Worm (Caenorhabditis elegans) whole organism, late embryonic: Measurements from ENCODE around the gene tofu-2.

Experiments used
- C08G9.2 ChIP-seq: sonication (generic microtip); optimal IDR thresholded peaks from 2 replicates; lab custom pipeline; 2016; ENCODE audit warnings: mild to moderate bottlenecking, missing genetic modification characterization, moderate library complexity, missing compliant biosample characterization
- F13H6.1 ChIP-seq: sonication (generic microtip); optimal IDR thresholded peaks from 2 replicates; lab custom pipeline; 2016; ENCODE audit warnings: missing genetic modification characterization, missing compliant biosample characterization
- K09A11.1 ChIP-seq: sonication (generic microtip); optimal IDR thresholded peaks from 2 replicates; lab custom pipeline; 2017; ENCODE audit warnings: antibody characterized with exemption, mild to moderate bottlenecking, missing genetic modification characterization, missing compliant biosample characterization; ENCODE audit not compliant: insufficient read depth
- T23F11.4 ChIP-seq: fragments of 200-800 bp; sonication (Bioruptor generic); optimal IDR thresholded peaks from 2 replicates; lab custom pipeline; 2018; ENCODE audit warnings: mild to moderate bottlenecking, missing genetic modification characterization, missing compliant biosample characterization
- ama-1 ChIP-seq: fragments of 150-350 bp; optimal IDR thresholded peaks from 2 replicates; lab custom pipeline; 2014
- ceh-14 ChIP-seq: sonication (generic microtip); optimal IDR thresholded peaks from 2 replicates; lab custom pipeline; 2016; ENCODE audit warnings: missing genotype, missing genetic modification characterization, missing compliant biosample characterization
- ceh-18 ChIP-seq: sonication (generic microtip); optimal IDR thresholded peaks from 2 replicates; lab custom pipeline; 2016; ENCODE audit warnings: missing genetic modification characterization, missing compliant biosample characterization
- ceh-22 ChIP-seq: sonication (generic microtip); optimal IDR thresholded peaks from 2 replicates; lab custom pipeline; 2017; ENCODE audit warnings: missing biosample characterization, missing genetic modification characterization
- ceh-31 ChIP-seq: sonication (generic microtip); optimal IDR thresholded peaks from 2 replicates; lab custom pipeline; 2016; ENCODE audit warnings: missing genetic modification characterization, missing compliant biosample characterization
- ceh-48 ChIP-seq: sonication (generic microtip); optimal IDR thresholded peaks from 2 replicates; lab custom pipeline; 2016; ENCODE audit warnings: missing genetic modification characterization, inconsistent platforms, missing compliant biosample characterization
- ceh-6 ChIP-seq: fragments of 200-800 bp; sonication (Bioruptor generic); optimal IDR thresholded peaks from 2 replicates; lab custom pipeline; 2018; ENCODE audit warnings: mild to moderate bottlenecking, missing genetic modification characterization, missing compliant biosample characterization
- ceh-9 ChIP-seq: sonication (generic microtip); optimal IDR thresholded peaks from 2 replicates; lab custom pipeline; 2016; ENCODE audit warnings: mild to moderate bottlenecking, missing genetic modification characterization, inconsistent platforms, missing compliant biosample characterization
- che-1 ChIP-seq: sonication (generic microtip); optimal IDR thresholded peaks from 2 replicates; lab custom pipeline; 2016; ENCODE audit warnings: mild to moderate bottlenecking, missing genetic modification characterization, missing compliant biosample characterization
- dmd-4 ChIP-seq: sonication (generic microtip); optimal IDR thresholded peaks from 2 replicates; lab custom pipeline; 2016; ENCODE audit warnings: borderline replicate concordance, missing genetic modification characterization, missing compliant biosample characterization
- elt-4 ChIP-seq: sonication (generic microtip); optimal IDR thresholded peaks from 2 replicates; lab custom pipeline; 2016; ENCODE audit warnings: missing genetic modification characterization, missing compliant biosample characterization
- eyg-1 ChIP-seq: sonication (generic microtip); optimal IDR thresholded peaks from 2 replicates; lab custom pipeline; 2016; ENCODE audit warnings: missing genotype, missing genetic modification characterization, missing compliant biosample characterization
- fax-1 ChIP-seq: sonication (generic microtip); optimal IDR thresholded peaks from 2 replicates; lab custom pipeline; 2016; ENCODE audit warnings: missing genotype, missing genetic modification characterization, missing compliant biosample characterization
- fkh-10 ChIP-seq: fragments of 150-350 bp; optimal IDR thresholded peaks from 2 replicates; lab custom pipeline; 2014; ENCODE audit warnings: missing biosample characterization, missing genetic modification reagents, missing genetic modification characterization
- hlh-13 ChIP-seq: fragments of 200-800 bp; sonication (Bioruptor generic); optimal IDR thresholded peaks from 2 replicates; lab custom pipeline; 2018; ENCODE audit warnings: mild to moderate bottlenecking, missing genetic modification characterization, missing compliant biosample characterization
- hlh-8 ChIP-seq: sonication (generic microtip); optimal IDR thresholded peaks from 2 replicates; lab custom pipeline; 2016; ENCODE audit warnings: missing genotype, missing genetic modification characterization, missing compliant biosample characterization
- lin-11 ChIP-seq: fragments of 200-800 bp; sonication (Bioruptor generic); optimal IDR thresholded peaks from 2 replicates; lab custom pipeline; 2018; ENCODE audit warnings: mild to moderate bottlenecking, missing genetic modification characterization, missing compliant biosample characterization
- madf-2 ChIP-seq: sonication (generic microtip); optimal IDR thresholded peaks from 2 replicates; lab custom pipeline; 2017; ENCODE audit warnings: missing genetic modification characterization, missing compliant biosample characterization
- mec-3 ChIP-seq: sonication (generic microtip); optimal IDR thresholded peaks from 2 replicates; lab custom pipeline; 2016; ENCODE audit warnings: borderline replicate concordance, missing genetic modification characterization, missing compliant biosample characterization
- nfya-1 ChIP-seq: sonication (generic microtip); optimal IDR thresholded peaks from 2 replicates; lab custom pipeline; 2017; ENCODE audit warnings: missing genetic modification characterization, mild to moderate bottlenecking, missing compliant biosample characterization, antibody characterized with exemption, moderate library complexity
- nhr-232 ChIP-seq: sonication (generic microtip); optimal IDR thresholded peaks from 2 replicates; lab custom pipeline; 2016; ENCODE audit warnings: missing genetic modification characterization, missing compliant biosample characterization
- npax-4 ChIP-seq: sonication (generic microtip); optimal IDR thresholded peaks from 2 replicates; lab custom pipeline; 2016; ENCODE audit warnings: missing genetic modification characterization, missing compliant biosample characterization
- pax-1 ChIP-seq: fragments of 150-350 bp; optimal IDR thresholded peaks from 2 replicates; lab custom pipeline; 2014; ENCODE audit warnings: missing biosample characterization, missing genetic modification characterization
- ref-2 ChIP-seq: sonication (generic microtip); optimal IDR thresholded peaks from 2 replicates; lab custom pipeline; 2016; ENCODE audit warnings: missing genetic modification characterization, missing compliant biosample characterization
- sdc-2 ChIP-seq: sonication (generic microtip); optimal IDR thresholded peaks from 2 replicates; lab custom pipeline; 2016; ENCODE audit warnings: missing genotype, missing genetic modification characterization, missing compliant biosample characterization
- sox-4 ChIP-seq: sonication (generic microtip); optimal IDR thresholded peaks from 2 replicates; lab custom pipeline; 2017; ENCODE audit warnings: mild to moderate bottlenecking, missing genetic modification characterization, inconsistent platforms, missing compliant biosample characterization
- tbx-7 ChIP-seq: sonication (generic microtip); optimal IDR thresholded peaks from 2 replicates; lab custom pipeline; 2016; ENCODE audit warnings: missing genotype, missing genetic modification characterization, missing compliant biosample characterization
- unc-3 ChIP-seq, 2 experiments: fragments of 200-800 bp in 1 of 2; sonication (Bioruptor generic) in 1 of 2; sonication (generic microtip) in 1 of 2; conservative IDR thresholded peaks in 1 of 2; optimal IDR thresholded peaks in 1 of 2; 2 replicates each; pipeline versions ENCODE4 v1.3.6 to Lab custom; 2016 to 2022; ENCODE audit warnings: missing compliant biosample characterization in 2 of 2, missing genetic modification characterization in 2 of 2, missing genetic modification reagents in 1 of 2
- unc-42 ChIP-seq: sonication (generic microtip); optimal IDR thresholded peaks from 2 replicates; lab custom pipeline; 2016; ENCODE audit warnings: missing genotype, missing genetic modification characterization, missing compliant biosample characterization
- ztf-16 ChIP-seq: sonication (generic microtip); optimal IDR thresholded peaks from 2 replicates; lab custom pipeline; 2017; ENCODE audit warnings: missing genetic modification characterization, missing compliant biosample characterization

tofu-2 gene

DNA sequence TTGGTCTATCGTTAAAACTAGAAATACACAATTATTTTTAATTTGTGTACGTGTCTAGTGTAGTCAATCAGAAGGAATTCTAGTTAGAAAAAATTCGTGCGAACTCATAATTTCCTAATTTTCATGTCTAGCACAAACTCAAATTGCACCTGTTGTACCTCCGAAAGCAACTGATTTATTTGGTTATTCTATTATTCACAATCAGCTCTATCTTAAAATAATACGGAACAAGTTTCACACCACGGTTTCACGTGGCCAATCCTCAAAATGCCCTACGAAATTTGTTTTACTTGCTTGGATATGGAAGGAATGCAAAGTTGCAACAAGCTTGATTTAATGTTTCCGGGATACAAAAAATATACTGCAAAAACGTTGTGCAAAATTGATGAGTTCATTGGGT, 38.4 kb downstream of the tofu-2 start, which contains the start of gene srw-127:
Gene srw-127 (plus strand): TSS at position 301 of the 400 bp plus-strand sequence.
- TF ChIP-seq sdc-2 (tag; lab: Kevin White, UChicago) = no peak
- no peak for TF ChIP-seq T23F11.4 (GFP tag; lab: Kevin White, UChicago)
- no peak for TF ChIP-seq eyg-1
- no peak for TF ChIP-seq mec-3 (tag; lab: Kevin White, UChicago)
- TF ChIP-seq ceh-9 (tag; lab: Kevin White, UChicago) = no peak
- TF ChIP-seq fkh-10 = no peak
- TF ChIP-seq ama-1 (lab: Kevin White, UChicago) = no peak
- TF ChIP-seq fax-1 (tag; lab: Kevin White, UChicago) = no peak
- no peak for TF ChIP-seq unc-3 (GFP tag; conservative IDR thresholded peaks at IDR 0.05; lab: Robert Waterston, UW)
- no peak for TF ChIP-seq unc-3 (tag; optimal IDR thresholded peaks at IDR 0.05; lab: Kevin White, UChicago)
- TF ChIP-seq C08G9.2 (tag; lab: Kevin White, UChicago) = no peak
- no peak for TF ChIP-seq dmd-4 (tag; lab: Kevin White, UChicago)
- no peak for TF ChIP-seq ceh-22 (tag; lab: Kevin White, UChicago)
- no peak for TF ChIP-seq ceh-6 (GFP tag; lab: Kevin White, UChicago)
- TF ChIP-seq ceh-18 = no peak
- no peak for TF ChIP-seq hlh-13

DNA sequence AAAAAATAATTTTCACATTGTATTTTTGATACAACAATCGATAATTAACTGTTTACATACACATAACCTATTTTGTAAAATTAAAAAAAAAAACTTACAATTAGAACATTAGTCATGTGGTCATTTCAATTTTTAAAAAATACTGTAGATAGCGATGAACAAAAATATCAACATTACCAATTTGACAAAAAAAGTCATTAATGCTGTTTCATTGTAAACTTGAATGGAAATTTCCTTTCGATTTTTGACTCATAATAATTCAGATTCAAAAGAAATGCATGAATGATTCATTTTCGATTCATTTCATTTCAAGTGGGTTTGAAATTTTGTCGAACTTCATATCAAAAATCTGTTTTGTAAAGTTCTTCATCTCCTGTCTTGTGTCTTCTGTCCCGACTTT, 41.6 kb downstream of the tofu-2 start, which contains the start of gene C33G8.2:
Gene C33G8.2 (plus strand): TSS at position 301 of the 400 bp plus-strand sequence.
- TF ChIP-seq ztf-16 (tag; lab: Kevin White, UChicago) (no peak), lin-11 (tag; lab: Kevin White, UChicago) (no peak), ceh-14 (tag; lab: Kevin White, UChicago) (no peak), tbx-7 (tag; lab: Kevin White, UChicago) (no peak), ref-2 (tag; lab: Kevin White, UChicago) (no peak), pax-1 (tag; lab: Kevin White, UChicago) (no peak), nhr-232 (tag; lab: Kevin White, UChicago) (no peak), madf-2 (no peak), elt-4 (tag; lab: Kevin White, UChicago) (no peak), hlh-8 (tag; lab: Kevin White, UChicago) (no peak), unc-42 (tag; lab: Kevin White, UChicago) (no peak), npax-4 (tag; lab: Kevin White, UChicago) (no peak), che-1 (tag; lab: Kevin White, UChicago) (no peak)

DNA sequence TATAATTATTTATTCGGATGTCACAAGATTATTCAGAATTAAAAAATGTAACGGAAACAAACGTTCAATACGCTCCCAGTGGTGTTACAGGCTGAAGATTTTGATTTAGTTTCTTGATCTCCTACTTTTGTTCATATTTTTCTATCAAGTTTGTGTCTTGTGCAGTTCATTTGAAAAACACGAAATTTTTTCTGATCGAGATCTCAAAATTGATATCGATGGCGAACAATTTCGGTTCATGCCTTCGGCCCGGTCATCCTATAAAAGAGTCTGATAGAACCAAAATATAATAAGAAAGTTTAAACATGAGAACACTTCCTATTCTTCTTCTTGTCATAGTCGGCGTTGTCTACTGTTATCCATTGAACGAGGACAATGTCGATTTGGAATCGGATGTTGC, 43.7 kb downstream of the tofu-2 start, which contains the start of gene drd-10:
Gene drd-10 (plus strand): TSS at position 301 of the 400 bp plus-strand sequence.
- TF ChIP-seq ceh-48 (tag; lab: Kevin White, UChicago) (no peak), nfya-1 (tag; lab: Kevin White, UChicago) (no peak), dmd-4 (tag; lab: Kevin White, UChicago) (no peak)

DNA sequence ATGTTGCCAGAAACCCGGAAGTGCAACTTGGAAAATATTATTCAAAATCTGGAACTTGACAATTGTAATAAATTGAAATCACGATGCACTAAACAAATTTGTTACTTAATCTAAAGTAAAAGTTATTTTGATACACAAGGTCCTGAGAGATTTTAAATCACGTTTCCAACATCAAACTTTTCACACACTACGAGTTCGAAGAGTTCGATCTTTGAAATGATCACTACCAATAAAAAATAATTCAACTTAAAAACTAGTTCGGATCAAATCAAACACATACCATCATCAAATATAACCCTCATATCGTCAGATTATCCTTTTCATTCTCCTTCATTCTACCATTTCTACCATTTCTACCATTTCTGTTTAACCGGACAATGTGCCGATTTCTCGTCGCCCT, 45.1 kb downstream of the tofu-2 start, which contains the start of gene spig-10:
Gene spig-10 (plus strand): TSS at position 301 of the 400 bp plus-strand sequence.
- TF ChIP-seq sox-4 (tag; lab: Kevin White, UChicago) (no peak), K09A11.1 (tag; lab: Kevin White, UChicago) (no peak), ztf-16 (tag; lab: Kevin White, UChicago) (no peak)

DNA sequence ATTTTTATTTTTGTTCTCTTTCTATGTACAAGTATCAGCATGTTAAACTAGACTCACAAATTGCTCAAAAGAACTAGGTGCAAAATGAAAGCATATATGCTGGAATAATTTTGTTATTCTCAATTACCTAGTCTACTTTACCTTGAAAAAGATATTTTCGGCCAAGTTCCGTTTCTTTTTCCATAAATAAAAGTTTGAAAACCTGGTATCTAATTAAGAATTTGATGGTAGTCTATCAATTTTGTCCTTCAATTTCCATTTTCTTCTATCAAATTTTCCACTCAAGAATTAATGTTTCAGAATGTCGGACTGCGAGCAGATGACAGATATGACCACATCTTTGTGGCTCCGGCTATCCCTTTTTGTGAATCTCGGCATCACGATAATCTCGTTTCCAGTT, 47.2 kb downstream of the tofu-2 start, which contains the start of gene srab-4:
Gene srab-4 (plus strand): TSS at position 301 of the 400 bp plus-strand sequence.
- TF ChIP-seq ceh-31 (tag; lab: Kevin White, UChicago) (no peak), F13H6.1 (tag; lab: Kevin White, UChicago) (no peak), ceh-14 (tag; lab: Kevin White, UChicago) (no peak), tbx-7 (tag; lab: Kevin White, UChicago) (no peak)
- TF ChIP-seq, all 69 proteins: peak for 0
